Fruit fly (Drosophila melanogaster) whole organism, embryonic: ENCODE measurements around the gene tho2.
A peak's percentile ranks its signal among the peaks of the same experiment; 100 is the strongest.

Source experiments
- Ada2b ChIP-seq: fragments of 200-800 bp; sonication (Bioruptor generic); IDR thresholded peaks from 2 replicates; pipeline ENCODE4 v1.3.6; 2022; ENCODE audit warnings: missing biosample characterization, missing genetic modification characterization
- Aef1 ChIP-seq: fragments of 200-800 bp; sonication (Bioruptor generic); IDR thresholded peaks from 3 replicates; pipeline ENCODE4 v1.3.6; 2022; ENCODE audit warnings: missing biosample characterization, missing genetic modification characterization
- C15 ChIP-seq: fragments of 200-800 bp; sonication (Bioruptor generic); IDR thresholded peaks from 3 replicates; pipeline ENCODE4 v1.3.6; 2022; ENCODE audit warnings: missing biosample characterization, missing genetic modification characterization
- CG10462 ChIP-seq: fragments of 200-800 bp; sonication (Bioruptor generic); optimal IDR thresholded peaks from 2 replicates; lab custom pipeline; 2016; ENCODE audit warnings: missing biosample characterization, missing genetic modification characterization
- CG10654 ChIP-seq: fragments of 200-800 bp; sonication (Bioruptor generic); optimal IDR thresholded peaks from 2 replicates; lab custom pipeline; 2016; ENCODE audit warnings: missing biosample characterization, missing genetic modification characterization
- CG10959 ChIP-seq: fragments of 200-800 bp; sonication (Bioruptor generic); IDR thresholded peaks from 2 replicates; pipeline ENCODE4 v1.3.6; 2022; ENCODE audit warnings: missing biosample characterization, missing genetic modification characterization
- CG11085 ChIP-seq: fragments of 200-800 bp; sonication (Bioruptor generic); IDR thresholded peaks from 2 replicates; pipeline ENCODE4 v1.3.6; 2022; ENCODE audit warnings: missing biosample characterization, missing genetic modification characterization
- CG13624 ChIP-seq: fragments of 200-800 bp; sonication (Bioruptor generic); optimal IDR thresholded peaks from 2 replicates; lab custom pipeline; 2016; ENCODE audit warnings: missing biosample characterization, missing genetic modification characterization
- CG13894 ChIP-seq: fragments of 200-800 bp; sonication (Bioruptor generic); optimal IDR thresholded peaks from 3 replicates; lab custom pipeline; 2018; ENCODE audit warnings: missing biosample characterization, mild to moderate bottlenecking, missing genetic modification characterization, moderate library complexity
- CG14667 ChIP-seq: fragments of 200-800 bp; sonication (Bioruptor generic); IDR thresholded peaks from 2 replicates; pipeline ENCODE4 v1.3.6; 2022; ENCODE audit warnings: missing biosample characterization, missing genetic modification characterization
- CG14965 ChIP-seq: fragments of 200-800 bp; sonication (Bioruptor generic); optimal IDR thresholded peaks from 2 replicates; lab custom pipeline; 2016; ENCODE audit warnings: missing biosample characterization, missing genetic modification characterization, borderline replicate concordance
- CG15479 ChIP-seq: fragments of 200-800 bp; sonication (Bioruptor generic); optimal IDR thresholded peaks from 3 replicates; lab custom pipeline; 2019; ENCODE audit warnings: missing biosample characterization, mild to moderate bottlenecking, missing genetic modification characterization, moderate library complexity
- CG16815 ChIP-seq: fragments of 200-800 bp; sonication (Bioruptor generic); optimal IDR thresholded peaks from 3 replicates; lab custom pipeline; 2017; ENCODE audit warnings: missing biosample characterization, mild to moderate bottlenecking, missing genetic modification characterization
- CG16863 ChIP-seq: fragments of 200-800 bp; sonication (Bioruptor generic); optimal IDR thresholded peaks from 3 replicates; lab custom pipeline; 2016; ENCODE audit warnings: missing biosample characterization, missing genetic modification characterization
- CG32772 ChIP-seq: fragments of 200-800 bp; sonication (Bioruptor generic); IDR thresholded peaks from 2 replicates; pipeline ENCODE4 v1.3.6; 2022; ENCODE audit warnings: missing biosample characterization, missing genetic modification characterization
- CG34224 ChIP-seq: fragments of 200-800 bp; sonication (Bioruptor generic); IDR thresholded peaks from 3 replicates; pipeline ENCODE4 v1.3.6; 2022; ENCODE audit warnings: missing biosample characterization, missing genetic modification characterization; ENCODE audit not compliant: partially characterized antibody
- CG3838 ChIP-seq: fragments of 200-800 bp; sonication (Bioruptor generic); optimal IDR thresholded peaks from 3 replicates; lab custom pipeline; 2016; ENCODE audit warnings: missing biosample characterization, missing genetic modification characterization
- CG42726 ChIP-seq: fragments of 200-800 bp; sonication (Bioruptor generic); IDR thresholded peaks from 2 replicates; pipeline ENCODE4 v1.3.6; 2022; ENCODE audit warnings: missing biosample characterization, missing genetic modification characterization; ENCODE audit not compliant: partially characterized antibody
- CG4328 ChIP-seq: fragments of 200-800 bp; sonication (Bioruptor generic); optimal IDR thresholded peaks from 3 replicates; lab custom pipeline; 2017; ENCODE audit warnings: missing biosample characterization, missing genetic modification reagents, missing genetic modification characterization
- CG4360 ChIP-seq: fragments of 200-800 bp; sonication (Bioruptor generic); IDR thresholded peaks from 2 replicates; pipeline ENCODE4 v1.3.6; 2022; ENCODE audit warnings: missing biosample characterization, missing genetic modification characterization
- CG6272 ChIP-seq: fragments of 200-800 bp; sonication (Bioruptor generic); IDR thresholded peaks from 2 replicates; pipeline ENCODE4 v1.3.6; 2022; ENCODE audit warnings: missing biosample characterization, missing genetic modification characterization
- CG7745 ChIP-seq: fragments of 200-800 bp; sonication (Bioruptor generic); optimal IDR thresholded peaks from 2 replicates; lab custom pipeline; 2018; ENCODE audit warnings: missing biosample characterization, mild to moderate bottlenecking, missing genetic modification characterization, moderate library complexity
- Doc2 ChIP-seq: fragments of 200-800 bp; sonication (Bioruptor generic); IDR thresholded peaks from 2 replicates; pipeline ENCODE4 v1.3.6; 2022; ENCODE audit warnings: missing biosample characterization, missing genetic modification characterization
- Dref ChIP-seq: fragments of 200-800 bp; sonication (Bioruptor generic); IDR thresholded peaks from 2 replicates; pipeline ENCODE4 v1.3.6; 2022; ENCODE audit warnings: missing biosample characterization, missing genetic modification characterization
- Eip74EF ChIP-seq, 2 experiments: fragments of 200-800 bp in 1 of 2; fragments of >200 bp in 1 of 2; sonication (Bioruptor generic) in 1 of 2; optimal IDR thresholded peaks; 2 replicates each; lab custom pipeline; 2017 to 2019; ENCODE audit warnings: missing biosample characterization in 2 of 2, missing genetic modification characterization in 2 of 2, mild to moderate bottlenecking in 1 of 2, moderate library complexity in 1 of 2
- Fer3 ChIP-seq: fragments of 200-800 bp; sonication (Bioruptor generic); optimal IDR thresholded peaks from 2 replicates; lab custom pipeline; 2018; ENCODE audit warnings: missing biosample characterization, mild to moderate bottlenecking, missing genetic modification characterization, moderate library complexity
- H2.0 ChIP-seq: fragments of 200-800 bp; sonication (Bioruptor generic); IDR thresholded peaks from 2 replicates; pipeline ENCODE4 v1.3.6; 2022; ENCODE audit warnings: missing biosample characterization, missing genetic modification characterization
- HLH54F ChIP-seq: fragments of 200-800 bp; sonication (Bioruptor generic); optimal IDR thresholded peaks from 3 replicates; lab custom pipeline; 2016; ENCODE audit warnings: missing biosample characterization, missing genetic modification characterization
- Hmr ChIP-seq: fragments of 200-800 bp; sonication (Bioruptor generic); optimal IDR thresholded peaks from 3 replicates; lab custom pipeline; 2017; ENCODE audit warnings: mild to moderate bottlenecking, missing biosample characterization, missing genetic modification reagents, missing genetic modification characterization
- Max ChIP-seq: fragments of 200-800 bp; sonication (Bioruptor generic); optimal IDR thresholded peaks from 2 replicates; lab custom pipeline; 2016; ENCODE audit warnings: missing biosample characterization, mild to moderate bottlenecking, missing genetic modification characterization
- Mrtf ChIP-seq: fragments of 200-800 bp; sonication (Bioruptor generic); IDR thresholded peaks from 3 replicates; pipeline ENCODE4 v1.3.6; 2022; ENCODE audit warnings: missing biosample characterization, missing genetic modification characterization
- Neu2 ChIP-seq: fragments of 200-800 bp; sonication (Bioruptor generic); optimal IDR thresholded peaks from 3 replicates; lab custom pipeline; 2016; ENCODE audit warnings: missing biosample characterization, missing genetic modification characterization, borderline replicate concordance
- Nf-YC ChIP-seq: fragments of 200-800 bp; optimal IDR thresholded peaks from 3 replicates; lab custom pipeline; 2019; ENCODE audit warnings: missing biosample characterization, mild to moderate bottlenecking, missing genetic modification characterization, moderate library complexity
- Oaz ChIP-seq: fragments of 200-800 bp; sonication (Bioruptor generic); IDR thresholded peaks from 2 replicates; pipeline ENCODE4 v1.3.6; 2022; ENCODE audit warnings: missing biosample characterization, missing genetic modification characterization
- Poxn ChIP-seq: fragments of 200-800 bp; sonication (Bioruptor generic); IDR thresholded peaks from 2 replicates; pipeline ENCODE4 v1.3.6; 2022; ENCODE audit warnings: missing biosample characterization, missing genetic modification characterization
- Sin3A ChIP-seq: fragments of >200 bp; optimal IDR thresholded peaks from 2 replicates; lab custom pipeline; 2018
- ab ChIP-seq: fragments of 200-800 bp; sonication (Bioruptor generic); optimal IDR thresholded peaks from 2 replicates; lab custom pipeline; 2016; ENCODE audit warnings: missing biosample characterization, missing genetic modification characterization
- az2 ChIP-seq: fragments of 200-800 bp; sonication (Bioruptor generic); optimal IDR thresholded peaks from 3 replicates; lab custom pipeline; 2016; ENCODE audit warnings: missing biosample characterization, missing genetic modification characterization
- bigmax ChIP-seq: fragments of 200-800 bp; sonication (Bioruptor generic); optimal IDR thresholded peaks from 2 replicates; lab custom pipeline; 2018; ENCODE audit warnings: missing biosample characterization, mild to moderate bottlenecking, missing genetic modification characterization
- crp ChIP-seq, 2 experiments: fragments of 200-800 bp; sonication (Bioruptor generic); optimal IDR thresholded peaks; 2 replicates in 1 of 2; 3 replicates in 1 of 2; lab custom pipeline; 2017; ENCODE audit warnings: missing biosample characterization in 2 of 2, missing genetic modification characterization in 2 of 2, mild to moderate bottlenecking in 1 of 2, moderate library complexity in 1 of 2
- dan ChIP-seq: fragments of 200-800 bp; sonication (Bioruptor generic); IDR thresholded peaks from 2 replicates; pipeline ENCODE4 v1.3.6; 2022; ENCODE audit warnings: missing biosample characterization, missing genetic modification characterization
- dm ChIP-seq: fragments of 200-800 bp; sonication (Bioruptor generic); optimal IDR thresholded peaks from 3 replicates; lab custom pipeline; 2016; ENCODE audit warnings: missing biosample characterization, missing genetic modification characterization
- jigr1 ChIP-seq: fragments of 200-800 bp; sonication (Bioruptor generic); IDR thresholded peaks from 3 replicates; pipeline ENCODE4 v1.3.6; 2022; ENCODE audit warnings: missing biosample characterization, missing genetic modification characterization
- maf-S ChIP-seq: fragments of 200-800 bp; sonication (Bioruptor generic); optimal IDR thresholded peaks from 2 replicates; lab custom pipeline; 2016; ENCODE audit warnings: missing biosample characterization, missing genetic modification characterization
- nmo ChIP-seq: fragments of 200-800 bp; sonication (Bioruptor generic); optimal IDR thresholded peaks from 2 replicates; lab custom pipeline; 2018; ENCODE audit warnings: missing biosample characterization, mild to moderate bottlenecking, missing genetic modification characterization, moderate library complexity
- pnt ChIP-seq: fragments of 200-800 bp; sonication (Bioruptor generic); optimal IDR thresholded peaks from 3 replicates; lab custom pipeline; 2016; ENCODE audit warnings: missing biosample characterization, missing genetic modification characterization
- schlank ChIP-seq: fragments of 200-800 bp; sonication (Bioruptor generic); optimal IDR thresholded peaks from 2 replicates; lab custom pipeline; 2018; ENCODE audit warnings: missing biosample characterization, mild to moderate bottlenecking, missing genetic modification characterization
- seq ChIP-seq: fragments of 200-800 bp; sonication (Bioruptor generic); IDR thresholded peaks from 2 replicates; pipeline ENCODE4 v1.3.6; 2022; ENCODE audit warnings: missing biosample characterization, missing genetic modification characterization
- stwl ChIP-seq: fragments of 200-800 bp; sonication (Bioruptor generic); optimal IDR thresholded peaks from 3 replicates; lab custom pipeline; 2018; ENCODE audit warnings: missing biosample characterization, mild to moderate bottlenecking, missing genetic modification characterization, moderate library complexity
- tio ChIP-seq: fragments of 200-800 bp; sonication (Bioruptor generic); optimal IDR thresholded peaks from 2 replicates; lab custom pipeline; 2017; ENCODE audit warnings: missing biosample characterization, missing genetic modification characterization, inconsistent platforms
- twi ChIP-seq: fragments of 200-800 bp; optimal IDR thresholded peaks from 2 replicates; lab custom pipeline; 2019; ENCODE audit warnings: missing biosample characterization, mild to moderate bottlenecking, missing genetic modification characterization, moderate library complexity

Gene tho2

dm6 chr2L:2179366-2179765 lies 34.4 kb upstream of the tho2 start (continued):
- peak; percentile 54; the same call in 1 of the 2 replicates for TF ChIP-seq H2.0 (GFP tag; lab: Robert Waterston, UW)
- TF ChIP-seq Ada2b: peak; percentile 61
- no peak for TF ChIP-seq crp (GFP tag; optimal IDR thresholded peaks at IDR 0.05; lab: Kevin White, UChicago)
- TF ChIP-seq az2 (GFP tag; lab: Kevin White, UChicago): peak; percentile 59
- no peak for TF ChIP-seq CG7745 (tag; lab: Kevin White, UChicago)
- TF ChIP-seq CG15479 (GFP tag; lab: Kevin White, UChicago): no peak
- TF ChIP-seq CG11085 (GFP tag; lab: Robert Waterston, UW): peak; percentile 46; the same call in 1 of the 2 replicates
- TF ChIP-seq seq (GFP tag; lab: Robert Waterston, UW): peak; percentile 50; the same call in 1 of the 2 replicates
- peak; percentile 80 for TF ChIP-seq maf-S (GFP tag; lab: Kevin White, UChicago)
- 0 out of 3 replicates have a peak, but pooled peaks have one; percentile 38 for TF ChIP-seq C15
- peak; percentile 55; the same call in 2 of the 3 replicates for TF ChIP-seq jigr1
- TF ChIP-seq dan (GFP tag; lab: Robert Waterston, UW): no peak
- peak; percentile 83 for TF ChIP-seq HLH54F (GFP tag; lab: Kevin White, UChicago)
- TF ChIP-seq Nf-YC (tag; lab: Kevin White, UChicago): peak; percentile 2
- TF ChIP-seq Oaz (GFP tag; lab: Robert Waterston, UW): peak; percentile 35
- TF ChIP-seq CG14667 (GFP tag; lab: Robert Waterston, UW): peak; percentile 58
- TF ChIP-seq Poxn (GFP tag; lab: Robert Waterston, UW): no peak
- TF ChIP-seq dm (GFP tag; lab: Kevin White, UChicago): peak; percentile 28
- peak; percentile 31 for TF ChIP-seq CG13894 (tag; lab: Kevin White, UChicago)
- peak; percentile 68 for TF ChIP-seq Mrtf (GFP tag; lab: Robert Waterston, UW)
- no peak for TF ChIP-seq Dref (GFP tag; lab: Robert Waterston, UW)
- no peak for TF ChIP-seq CG34224
- no peak; the same call in 1 of the 2 replicates for TF ChIP-seq CG10959 (GFP tag; lab: Robert Waterston, UW)
- TF ChIP-seq Doc2 (GFP tag; lab: Robert Waterston, UW): 0 out of 2 replicates have a peak, but pooled peaks have one; percentile 23
- TF ChIP-seq CG14965 (GFP tag; lab: Kevin White, UChicago): no peak
- TF ChIP-seq CG6272: peak; percentile 72
- TF ChIP-seq Hmr (GFP tag; lab: Kevin White, UChicago): peak; percentile 79
- peak; percentile 7 for TF ChIP-seq Max
- TF ChIP-seq CG4328 (GFP tag; lab: Kevin White, UChicago): peak; percentile 23
- TF ChIP-seq tio (GFP tag; lab: Kevin White, UChicago): peak; percentile 59
- peak; percentile 63 for TF ChIP-seq Aef1 (GFP tag; lab: Robert Waterston, UW)
- TF ChIP-seq ab (GFP tag; lab: Kevin White, UChicago): no peak
- TF ChIP-seq stwl (tag; lab: Kevin White, UChicago): no peak
- no peak for TF ChIP-seq Neu2
- TF ChIP-seq CG4360 (GFP tag; lab: Robert Waterston, UW): no peak
- peak; percentile 34 for TF ChIP-seq CG16815 (GFP tag; lab: Kevin White, UChicago)
- peak; percentile 56 for TF ChIP-seq CG13624 (GFP tag; lab: Kevin White, UChicago)
- peak in 1 of 2 experiments; percentile 63 for TF ChIP-seq Eip74EF (GFP tag; optimal IDR thresholded peaks at IDR 0.05; lab: Kevin White, UChicago)
- TF ChIP-seq twi (tag; lab: Kevin White, UChicago): no peak
- peak; percentile 48 for TF ChIP-seq schlank
- TF ChIP-seq CG42726 (GFP tag; lab: Robert Waterston, UW): no peak
- TF ChIP-seq bigmax (GFP tag; lab: Kevin White, UChicago): no peak
- peak; percentile 66 for TF ChIP-seq CG32772
- TF ChIP-seq CG10462 (GFP tag; lab: Kevin White, UChicago): peak; percentile 2
- TF ChIP-seq CG10654 (GFP tag; lab: Kevin White, UChicago): peak; percentile 51
- TF ChIP-seq nmo (GFP tag; lab: Kevin White, UChicago): peak; percentile 83
- peak; percentile 6 for TF ChIP-seq CG3838 (GFP tag; lab: Kevin White, UChicago)
- TF ChIP-seq CG16863 (GFP tag; lab: Kevin White, UChicago): peak; percentile 60
- TF ChIP-seq Sin3A: no peak
- TF ChIP-seq pnt (GFP tag; lab: Kevin White, UChicago): peak; percentile 61
- TF ChIP-seq Fer3 (tag; lab: Kevin White, UChicago): peak; percentile 80
